Worm (Caenorhabditis elegans) whole organism, L2 larva: ENCODE measurements around the gene W02A2.12.

ENCODE experiments used
- ama-1 ChIP-seq: fragments of 150-350 bp; optimal IDR thresholded peaks from 2 replicates; lab custom pipeline; 2018; ENCODE audit warnings: inconsistent platforms
- elt-1 ChIP-seq: fragments of 150-350 bp; optimal IDR thresholded peaks from 2 replicates; lab custom pipeline; 2014; ENCODE audit warnings: missing biosample characterization, missing genetic modification characterization
- fos-1 ChIP-seq: fragments of 150-350 bp; optimal IDR thresholded peaks from 2 replicates; lab custom pipeline; 2014; ENCODE audit warnings: missing biosample characterization, missing genetic modification characterization
- lin-13 ChIP-seq: fragments of 150-350 bp; optimal IDR thresholded peaks from 2 replicates; lab custom pipeline; 2014; ENCODE audit warnings: missing biosample characterization, missing genetic modification reagents, missing genetic modification characterization
- nhr-237 ChIP-seq: fragments of 150-350 bp; optimal IDR thresholded peaks from 2 replicates; lab custom pipeline; 2014; ENCODE audit warnings: missing biosample characterization, missing genetic modification characterization
- nhr-6 ChIP-seq: fragments of 150-350 bp; optimal IDR thresholded peaks from 2 replicates; lab custom pipeline; 2014; ENCODE audit warnings: missing biosample characterization, missing genetic modification characterization
- nhr-77 ChIP-seq: fragments of 150-350 bp; optimal IDR thresholded peaks from 2 replicates; lab custom pipeline; 2014; ENCODE audit warnings: missing biosample characterization, missing genetic modification characterization
- skn-1 ChIP-seq: sonication (generic microtip); optimal IDR thresholded peaks from 2 replicates; lab custom pipeline; 2017; ENCODE audit warnings: missing biosample characterization, missing genetic modification characterization
- unc-62 ChIP-seq: fragments of 150-350 bp; optimal IDR thresholded peaks from 2 replicates; lab custom pipeline; 2014; ENCODE audit warnings: missing biosample characterization, missing genetic modification reagents, missing genetic modification characterization
- ztf-4 ChIP-seq: fragments of 150-350 bp; optimal IDR thresholded peaks from 2 replicates; lab custom pipeline; 2014; ENCODE audit warnings: missing biosample characterization, missing genetic modification characterization

DNA sequence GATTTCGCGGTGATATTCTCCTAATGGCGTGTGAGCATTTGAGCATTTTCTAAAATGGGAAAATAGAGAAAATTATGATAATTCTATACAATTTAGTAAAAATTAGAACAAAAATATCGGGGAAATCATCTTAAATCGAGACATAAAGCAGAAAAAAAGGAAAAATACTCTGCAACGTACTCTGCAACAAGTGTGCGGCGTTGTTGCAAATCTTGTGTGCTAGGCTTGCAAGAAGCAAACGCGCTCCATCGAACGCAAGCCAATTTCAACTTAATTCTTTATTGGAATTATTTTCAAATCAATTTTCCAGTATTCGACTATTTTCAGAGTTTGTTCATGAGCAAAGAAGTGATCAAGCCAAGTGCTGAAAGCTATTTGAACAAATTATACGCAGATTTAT lies 37.4 kb upstream of the W02A2.12 start, which contains the start of the genes Y62E10A.20, Y62E10A.23 and mdt-9:
- peak; percentile 78 for TF ChIP-seq lin-13
- TF ChIP-seq nhr-237 (tag; lab: Kevin White, UChicago), result no peak
- TF ChIP-seq nhr-77 (tag; lab: Kevin White, UChicago), result no peak
- TF ChIP-seq unc-62 (GFP tag; lab: Kevin White, UChicago), result no peak
- TF ChIP-seq ztf-4, result peak; percentile 56
- TF ChIP-seq nhr-6 (tag; lab: Kevin White, UChicago), result peak; percentile 51
- no peak for TF ChIP-seq elt-1 (tag; lab: Kevin White, UChicago)
- no peak for TF ChIP-seq skn-1 (tag; lab: Kevin White, UChicago)
- TF ChIP-seq ama-1 (lab: Kevin White, UChicago), result no peak
- TF ChIP-seq fos-1 (tag; lab: Kevin White, UChicago), result peak; percentile 32
